Worm (Caenorhabditis elegans): ENCODE data around the gene sdn-1.

The sdn-1 gene

DNA sequence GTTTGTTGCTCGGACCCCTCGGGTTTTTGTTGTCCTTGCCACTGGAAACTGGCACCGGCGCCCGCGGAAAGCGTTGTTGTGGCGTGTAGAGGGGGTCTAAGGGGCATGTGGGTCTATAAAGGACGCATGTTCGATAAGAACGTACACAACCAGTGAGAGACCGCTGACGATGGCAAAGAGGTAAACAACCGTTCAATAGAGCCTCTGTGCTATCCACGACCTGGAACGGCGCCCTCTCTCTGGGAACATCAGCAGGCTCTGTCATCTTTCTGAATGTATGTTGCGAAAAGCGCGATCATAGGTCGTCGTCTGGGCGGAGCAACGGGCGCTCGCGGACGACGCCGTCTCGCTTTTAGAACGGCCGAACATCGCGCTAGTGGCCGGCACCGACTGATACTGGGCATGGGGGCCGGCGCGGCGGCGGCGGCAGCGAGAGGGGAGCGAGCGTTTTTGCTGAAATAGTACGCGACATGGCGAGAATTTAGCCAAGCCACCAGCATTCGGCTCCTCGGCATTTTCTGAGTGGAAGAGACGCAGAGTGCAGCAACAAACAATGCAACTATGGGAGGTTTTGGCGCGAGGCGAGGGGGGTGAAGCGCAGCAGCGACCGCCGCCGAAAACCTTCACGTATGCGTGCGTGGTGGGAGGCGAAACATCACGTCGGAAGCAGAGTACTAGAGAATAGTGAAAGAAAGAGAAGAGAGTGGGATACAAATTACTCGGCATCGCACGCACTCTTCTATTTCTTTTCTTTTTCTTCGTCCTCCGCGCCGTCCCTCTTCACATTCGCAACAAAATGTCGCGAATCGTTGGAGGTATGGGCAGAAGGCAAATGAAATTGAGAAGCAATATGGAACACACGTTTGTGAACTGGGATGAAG is 44.2 kb upstream of the sdn-1 start (continued):
- peak; percentile 88 for TF ChIP-seq nfya-1 (tag; optimal IDR thresholded peaks at IDR 0.05; ENCODE audit: insufficient read depth)
- peak; percentile 48 for TF ChIP-seq fkh-10 (GFP tag; optimal IDR thresholded peaks at IDR 0.05)
- peak; percentile 81 for TF ChIP-seq elt-2 (tag; optimal IDR thresholded peaks at IDR 0.05)
- peak; percentile 53 for TF ChIP-seq ceh-28 (tag; optimal IDR thresholded peaks at IDR 0.05)
- peak; percentile 67 for TF ChIP-seq pha-4 (tag; optimal IDR thresholded peaks at IDR 0.05)

DNA sequence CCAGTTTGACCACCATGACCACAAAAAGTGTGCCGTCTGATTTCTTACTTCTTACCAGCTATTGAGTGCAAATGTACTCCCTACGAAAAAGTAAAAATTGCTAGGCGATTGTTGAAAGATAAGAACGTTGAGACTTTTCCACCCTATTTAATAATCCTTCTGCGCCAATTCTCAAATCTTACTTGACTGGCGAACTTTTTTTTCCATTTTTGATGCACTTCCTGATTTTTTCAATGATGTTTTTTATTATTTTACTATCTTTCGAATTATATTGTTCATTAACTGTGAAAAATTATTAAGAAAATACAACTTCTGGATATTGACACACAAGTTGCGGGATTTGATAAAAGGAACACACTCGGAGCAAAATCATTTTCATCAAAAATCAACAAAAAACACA is 42.5 kb upstream of the sdn-1 start, which contains the start of gene daf-12:
Gene daf-12, plus strand, starts transcription at position 301 of the 400 bp plus-strand sequence.
- no peak for TF ChIP-seq fkh-2 (tag; optimal IDR thresholded peaks at IDR 0.05)
- no peak for TF ChIP-seq ceh-28 (tag; optimal IDR thresholded peaks at IDR 0.05)
- TF ChIP-seq ceh-9 (tag; optimal IDR thresholded peaks at IDR 0.05), result no peak

DNA sequence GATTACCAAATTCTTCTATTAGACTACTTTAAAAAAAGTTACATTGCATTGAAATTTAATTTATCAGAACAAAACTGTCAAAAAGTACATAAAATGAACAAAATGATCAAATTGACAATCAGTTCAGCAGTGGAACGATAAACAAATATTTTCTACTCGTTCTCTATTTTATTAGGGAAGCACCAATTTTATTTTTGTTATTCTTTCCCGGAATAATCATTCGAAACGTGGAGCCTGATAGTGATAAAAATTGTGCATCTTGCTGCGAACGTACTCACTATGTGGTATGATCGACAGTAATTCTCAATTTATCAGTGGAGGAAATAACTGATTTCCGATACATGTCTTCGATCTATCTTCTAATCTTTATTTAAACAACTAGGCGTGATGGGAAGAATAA is 38.7 kb upstream of the sdn-1 start:
- TF ChIP-seq ceh-28 (tag; optimal IDR thresholded peaks at IDR 0.05) (no peak), eor-1 (tag; optimal IDR thresholded peaks at IDR 0.05) (no peak), pqm-1 (tag; optimal IDR thresholded peaks at IDR 0.05) (peak; percentile 16), sea-2 (GFP tag; optimal IDR thresholded peaks at IDR 0.05) (no peak), elt-2 (tag; optimal IDR thresholded peaks at IDR 0.05) (peak; percentile 81), skn-1 (tag; optimal IDR thresholded peaks at IDR 0.05) (no peak), jun-1 (tag; optimal IDR thresholded peaks at IDR 0.05) (no peak)

DNA sequence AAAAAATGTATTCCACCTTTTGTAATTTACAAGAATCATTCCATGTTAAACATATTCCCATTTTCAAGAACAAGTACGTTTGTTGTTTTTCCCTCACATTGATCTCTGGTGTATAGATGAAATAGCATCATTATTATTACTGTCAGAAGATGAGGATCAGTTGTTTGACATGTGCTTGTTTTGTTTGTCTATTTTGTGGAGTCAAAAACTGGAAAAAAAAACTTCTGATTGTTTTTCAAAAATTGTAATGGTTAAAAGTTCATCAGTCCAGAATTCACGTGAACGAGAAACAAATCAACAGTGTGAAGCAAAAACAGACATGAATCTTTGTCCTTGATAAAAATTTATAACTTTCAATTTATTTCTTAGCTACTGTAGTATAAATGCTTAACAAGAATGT is 37.8 kb upstream of the sdn-1 start:
- TF ChIP-seq R02D3.7 (tag; optimal IDR thresholded peaks at IDR 0.05) (no peak), nhr-67 (tag; optimal IDR thresholded peaks at IDR 0.05) (no peak), fos-1 (tag; optimal IDR thresholded peaks at IDR 0.05) (no peak), lin-15B (tag; optimal IDR thresholded peaks at IDR 0.05) (no peak), zag-1 (tag; optimal IDR thresholded peaks at IDR 0.05) (no peak), nhr-23 (tag; optimal IDR thresholded peaks at IDR 0.05) (no peak), nhr-28 (tag; optimal IDR thresholded peaks at IDR 0.05) (no peak), nhr-237 (tag; optimal IDR thresholded peaks at IDR 0.05) (no peak), mml-1 (tag; optimal IDR thresholded peaks at IDR 0.05) (no peak), jun-1 (tag; optimal IDR thresholded peaks at IDR 0.05) (no peak), snpc-4 (tag; optimal IDR thresholded peaks at IDR 0.05) (no peak), pha-4 (tag; optimal IDR thresholded peaks at IDR 0.05) (no peak), unc-62 (GFP tag; optimal IDR thresholded peaks at IDR 0.05) (no peak)

DNA sequence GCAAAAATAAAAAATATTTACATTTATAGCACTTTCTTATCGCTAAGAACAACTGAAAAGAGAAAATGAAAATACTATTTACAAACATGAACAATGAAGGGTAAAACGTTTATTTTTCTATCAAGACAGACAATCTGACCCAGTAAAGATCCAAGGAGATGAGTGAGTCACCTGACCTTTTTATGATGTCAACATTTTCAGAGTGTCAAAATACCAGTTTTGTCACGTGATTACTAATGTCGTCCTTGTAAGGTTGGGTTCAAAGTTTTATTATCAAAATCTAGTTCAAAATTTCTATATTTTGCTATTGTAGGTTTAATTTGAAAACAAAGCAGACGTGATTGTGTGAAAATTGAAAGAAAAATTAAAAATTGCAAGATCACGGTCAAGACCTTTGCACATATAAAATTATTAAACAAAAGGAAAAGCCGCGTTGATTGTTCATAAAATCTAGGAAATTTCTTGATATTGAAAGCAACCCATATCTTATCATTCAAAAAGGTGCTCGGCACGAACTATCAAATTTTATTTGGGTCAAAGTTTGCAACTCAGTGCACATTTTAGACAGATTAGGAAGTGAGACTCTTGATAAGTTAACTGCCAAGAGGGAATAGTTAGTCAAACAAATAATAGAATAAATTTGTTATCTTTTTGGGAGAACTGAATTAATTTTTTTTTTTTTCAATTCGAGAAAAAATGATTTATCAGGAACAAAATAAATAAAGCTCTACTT is 37.1 kb upstream of the sdn-1 start:
- peak; percentile 91 for TF ChIP-seq nhr-23 (tag; optimal IDR thresholded peaks at IDR 0.05)
- TF ChIP-seq R02D3.7 (tag; optimal IDR thresholded peaks at IDR 0.05), result no peak
- TF ChIP-seq nfya-1 (tag; optimal IDR thresholded peaks at IDR 0.05; ENCODE audit: insufficient read depth), result no peak
- TF ChIP-seq elt-2 (tag; optimal IDR thresholded peaks at IDR 0.05), result peak; percentile 94
- TF ChIP-seq nhr-43 (tag; optimal IDR thresholded peaks at IDR 0.05; ENCODE audit: poor library complexity, severe bottlenecking), result no peak
- no peak for TF ChIP-seq unc-39 (tag; optimal IDR thresholded peaks at IDR 0.05)
- no peak for TF ChIP-seq fos-1 (tag; optimal IDR thresholded peaks at IDR 0.05)
- peak; percentile 32 for TF ChIP-seq pqm-1 (tag; optimal IDR thresholded peaks at IDR 0.05)
- no peak for TF ChIP-seq fkh-2 (tag; optimal IDR thresholded peaks at IDR 0.05)
- peak; percentile 32 for TF ChIP-seq elt-1 (tag; optimal IDR thresholded peaks at IDR 0.05)
- no peak for TF ChIP-seq mdl-1 (tag; optimal IDR thresholded peaks at IDR 0.05)
- TF ChIP-seq skn-1 (tag; optimal IDR thresholded peaks at IDR 0.05), result no peak
- peak; percentile 55 for TF ChIP-seq pha-4 (tag; optimal IDR thresholded peaks at IDR 0.05)
- no peak for TF ChIP-seq ceh-82 (tag; optimal IDR thresholded peaks at IDR 0.05)
- peak; percentile 80 for TF ChIP-seq nhr-25 (tag; optimal IDR thresholded peaks at IDR 0.05)
- TF ChIP-seq hmg-11 (tag; optimal IDR thresholded peaks at IDR 0.05), result no peak
- no peak for TF ChIP-seq egl-27 (tag; optimal IDR thresholded peaks at IDR 0.05)

All from whole organism, L3 larva.